Worm (Caenorhabditis elegans) whole organism, L1 larva: ENCODE results near the gene str-180.

Source experiments
- C34B4.2 ChIP-seq: sonication (generic microtip); optimal IDR thresholded peaks from 2 replicates; lab custom pipeline; 2017; ENCODE audit warnings: mild to moderate bottlenecking, missing genetic modification characterization, missing compliant biosample characterization
- Y116A8C.19 ChIP-seq: sonication (generic microtip); optimal IDR thresholded peaks from 2 replicates; lab custom pipeline; 2016; ENCODE audit warnings: missing compliant biosample characterization, missing genetic modification characterization, borderline replicate concordance
- alr-1 ChIP-seq: fragments of 200-800 bp; sonication (Bioruptor generic); optimal IDR thresholded peaks from 2 replicates; lab custom pipeline; 2018; ENCODE audit warnings: borderline replicate concordance, mild to moderate bottlenecking, missing genetic modification characterization, missing compliant biosample characterization
- blmp-1 ChIP-seq: fragments of 150-350 bp; optimal IDR thresholded peaks from 2 replicates; lab custom pipeline; 2014; ENCODE audit warnings: missing biosample characterization, missing genetic modification characterization
- ceh-82 ChIP-seq, 3 experiments: fragments of 150-350 bp in 1 of 3; sonication (generic microtip) in 2 of 3; optimal IDR thresholded peaks; 2 replicates each; lab custom pipeline; 2014 to 2017; ENCODE audit warnings: missing biosample characterization in 3 of 3, missing genetic modification characterization in 3 of 3
- dsc-1 ChIP-seq: sonication (generic microtip); optimal IDR thresholded peaks from 2 replicates; lab custom pipeline; 2016; ENCODE audit warnings: mild to moderate bottlenecking, missing genetic modification characterization, missing compliant biosample characterization
- efl-1 ChIP-seq, 4 experiments: fragments of 150-350 bp; optimal IDR thresholded peaks in 3 of 4; peaks in 1 of 4; 1 replicate in 1 of 4; 2 replicates in 3 of 4; lab custom pipeline; 2014; ENCODE audit warnings: missing biosample characterization in 2 of 4, missing genetic modification characterization in 2 of 4, missing genetic modification reagents in 2 of 4
- efl-3 ChIP-seq: fragments of 200-800 bp; sonication (Bioruptor generic); optimal IDR thresholded peaks from 2 replicates; lab custom pipeline; 2018; ENCODE audit warnings: mild to moderate bottlenecking, missing genetic modification characterization, missing compliant biosample characterization
- egl-27 ChIP-seq, 2 experiments: fragments of 150-350 bp in 1 of 2; sonication (generic microtip); optimal IDR thresholded peaks; 3 replicates each; lab custom pipeline; 2017 to 2018; ENCODE audit warnings: missing biosample characterization in 2 of 2, missing genetic modification characterization in 2 of 2, missing genetic modification reagents in 2 of 2
- elt-2 ChIP-seq: sonication (generic microtip); optimal IDR thresholded peaks from 2 replicates; lab custom pipeline; 2016; ENCODE audit warnings: missing genetic modification characterization, mild to moderate bottlenecking, inconsistent platforms, missing compliant biosample characterization, missing genetic modification reagents
- fkh-10 ChIP-seq: sonication (generic microtip); optimal IDR thresholded peaks from 2 replicates; lab custom pipeline; 2017; ENCODE audit warnings: missing biosample characterization, missing genetic modification reagents, missing genetic modification characterization
- fkh-4 ChIP-seq: sonication (generic microtip); optimal IDR thresholded peaks from 2 replicates; lab custom pipeline; 2016; ENCODE audit warnings: missing compliant biosample characterization, missing genetic modification characterization, borderline replicate concordance
- fkh-8 ChIP-seq: sonication (generic microtip); optimal IDR thresholded peaks from 2 replicates; lab custom pipeline; 2016; ENCODE audit warnings: mild to moderate bottlenecking, missing genetic modification characterization, missing compliant biosample characterization
- fos-1 ChIP-seq: fragments of 150-350 bp; optimal IDR thresholded peaks from 2 replicates; lab custom pipeline; 2014; ENCODE audit warnings: missing biosample characterization, missing genetic modification characterization
- lin-14 ChIP-seq: fragments of 200-800 bp; sonication (Bioruptor generic); optimal IDR thresholded peaks from 2 replicates; lab custom pipeline; 2018; ENCODE audit warnings: mild to moderate bottlenecking, missing genetic modification characterization, moderate library complexity, missing compliant biosample characterization
- lin-35 ChIP-seq, 2 experiments: fragments of 150-350 bp; optimal IDR thresholded peaks; 2 replicates each; lab custom pipeline; 2014; ENCODE audit warnings: missing biosample characterization in 2 of 2, missing genetic modification characterization in 2 of 2, missing genetic modification reagents in 2 of 2
- lin-39 ChIP-seq: fragments of 150-350 bp; optimal IDR thresholded peaks from 2 replicates; lab custom pipeline; 2014; ENCODE audit warnings: missing biosample characterization, missing genetic modification reagents, missing genetic modification characterization
- lir-3 ChIP-seq: sonication (generic microtip); optimal IDR thresholded peaks from 2 replicates; lab custom pipeline; 2016; ENCODE audit warnings: mild to moderate bottlenecking, missing genetic modification characterization, moderate library complexity, missing compliant biosample characterization; ENCODE audit not compliant: poor library complexity
- lsy-2 ChIP-seq, 2 experiments: fragments of 150-350 bp; optimal IDR thresholded peaks; 2 replicates each; lab custom pipeline; 2014; ENCODE audit warnings: missing biosample characterization in 2 of 2, missing genetic modification characterization in 2 of 2
- mab-9 ChIP-seq: fragments of 200-800 bp; sonication (Bioruptor generic); IDR thresholded peaks from 2 replicates; pipeline ENCODE4 v1.3.6; 2022; ENCODE audit warnings: missing genetic modification reagents, missing genetic modification characterization, missing compliant biosample characterization
- mdl-1 ChIP-seq, 2 experiments: fragments of 150-350 bp; optimal IDR thresholded peaks; 2 replicates each; lab custom pipeline; 2014 to 2017; ENCODE audit warnings: missing biosample characterization in 2 of 2, missing genetic modification characterization in 2 of 2, inconsistent platforms in 1 of 2
- mef-2 ChIP-seq: fragments of 150-350 bp; optimal IDR thresholded peaks from 2 replicates; lab custom pipeline; 2014; ENCODE audit warnings: missing biosample characterization, missing genetic modification characterization
- mep-1 ChIP-seq: fragments of 150-350 bp; optimal IDR thresholded peaks from 2 replicates; lab custom pipeline; 2014; ENCODE audit warnings: missing biosample characterization, missing genetic modification characterization
- nhr-11 ChIP-seq: fragments of 150-350 bp; optimal IDR thresholded peaks from 2 replicates; lab custom pipeline; 2014; ENCODE audit warnings: missing biosample characterization, missing genetic modification characterization
- nhr-19 ChIP-seq: fragments of 200-800 bp; sonication (Bioruptor generic); conservative IDR thresholded peaks from 2 replicates; pipeline ENCODE4 v1.3.6; 2022; ENCODE audit warnings: missing genetic modification characterization, missing compliant biosample characterization
- nhr-20 ChIP-seq: sonication (generic microtip); optimal IDR thresholded peaks from 2 replicates; lab custom pipeline; 2016; ENCODE audit warnings: mild to moderate bottlenecking, missing genetic modification characterization, missing compliant biosample characterization
- nhr-237 ChIP-seq: fragments of 150-350 bp; optimal IDR thresholded peaks from 2 replicates; lab custom pipeline; 2014; ENCODE audit warnings: missing biosample characterization, missing genetic modification characterization
- nhr-28 ChIP-seq: fragments of 150-350 bp; optimal IDR thresholded peaks from 2 replicates; lab custom pipeline; 2014; ENCODE audit warnings: missing biosample characterization, missing genetic modification characterization
- nhr-47 ChIP-seq: sonication (generic microtip); optimal IDR thresholded peaks from 2 replicates; lab custom pipeline; 2016; ENCODE audit warnings: mild to moderate bottlenecking, missing genetic modification characterization, moderate library complexity, missing compliant biosample characterization
- nhr-71 ChIP-seq: sonication (generic microtip); optimal IDR thresholded peaks from 2 replicates; lab custom pipeline; 2016; ENCODE audit warnings: mild to moderate bottlenecking, missing genetic modification characterization, moderate library complexity, missing compliant biosample characterization
- nhr-76 ChIP-seq: sonication (generic microtip); optimal IDR thresholded peaks from 2 replicates; lab custom pipeline; 2017; ENCODE audit warnings: missing biosample characterization, missing genetic modification characterization
- nhr-77 ChIP-seq: fragments of 150-350 bp; optimal IDR thresholded peaks from 2 replicates; lab custom pipeline; 2014; ENCODE audit warnings: missing biosample characterization, missing genetic modification characterization
- nhr-85 ChIP-seq: sonication (generic microtip); peaks from one replicate; lab custom pipeline; 2016; ENCODE audit warnings: missing genetic modification characterization, inconsistent platforms, missing compliant biosample characterization
- nhr-90 ChIP-seq: sonication (generic microtip); optimal IDR thresholded peaks from 2 replicates; lab custom pipeline; 2016; ENCODE audit warnings: mild to moderate bottlenecking, missing genetic modification characterization, missing compliant biosample characterization; ENCODE audit not compliant: poor library complexity
- pax-3 ChIP-seq: fragments of 200-800 bp; sonication (Bioruptor generic); optimal IDR thresholded peaks from 2 replicates; lab custom pipeline; 2018; ENCODE audit warnings: mild to moderate bottlenecking, missing genetic modification characterization, moderate library complexity, missing compliant biosample characterization
- pqm-1 ChIP-seq: sonication (generic microtip); optimal IDR thresholded peaks from 3 replicates; lab custom pipeline; 2017; ENCODE audit warnings: missing biosample characterization, missing genetic modification characterization
- rnt-1 ChIP-seq: sonication (generic microtip); optimal IDR thresholded peaks from 2 replicates; lab custom pipeline; 2016; ENCODE audit warnings: mild to moderate bottlenecking, missing genetic modification characterization, moderate library complexity, missing compliant biosample characterization
- skn-1 ChIP-seq: fragments of 150-350 bp; optimal IDR thresholded peaks from 2 replicates; lab custom pipeline; 2014; ENCODE audit warnings: missing biosample characterization, missing genetic modification characterization
- sptf-1 ChIP-seq: fragments of 150-350 bp; optimal IDR thresholded peaks from 2 replicates; lab custom pipeline; 2014; ENCODE audit warnings: missing biosample characterization, missing genetic modification characterization
- swsn-7 ChIP-seq: sonication (generic microtip); optimal IDR thresholded peaks from 2 replicates; lab custom pipeline; 2016; ENCODE audit warnings: missing genetic modification characterization, missing compliant biosample characterization
- tbx-2 ChIP-seq: sonication (generic microtip); optimal IDR thresholded peaks from 2 replicates; lab custom pipeline; 2016; ENCODE audit warnings: missing genetic modification characterization, missing compliant biosample characterization
- unc-130 ChIP-seq: fragments of 150-350 bp; optimal IDR thresholded peaks from 2 replicates; lab custom pipeline; 2017; ENCODE audit warnings: missing biosample characterization, missing genetic modification characterization, inconsistent platforms
- unc-86 ChIP-seq: sonication (generic microtip); optimal IDR thresholded peaks from 2 replicates; lab custom pipeline; 2016; ENCODE audit warnings: missing genetic modification characterization, missing compliant biosample characterization
- vab-15 ChIP-seq: sonication (generic microtip); optimal IDR thresholded peaks from 2 replicates; lab custom pipeline; 2017; ENCODE audit warnings: missing genotype, mild to moderate bottlenecking, missing genetic modification characterization, missing compliant biosample characterization
- zag-1 ChIP-seq: fragments of 150-350 bp; optimal IDR thresholded peaks from 2 replicates; lab custom pipeline; 2014; ENCODE audit warnings: missing biosample characterization, missing genetic modification characterization
- zip-4 ChIP-seq: fragments of 200-800 bp; sonication (Bioruptor generic); optimal IDR thresholded peaks from 2 replicates; lab custom pipeline; 2018; ENCODE audit warnings: mild to moderate bottlenecking, missing genetic modification characterization, moderate library complexity, missing compliant biosample characterization
- ztf-4 ChIP-seq: fragments of 150-350 bp; optimal IDR thresholded peaks from 2 replicates; lab custom pipeline; 2014; ENCODE audit warnings: missing biosample characterization, missing genetic modification characterization

str-180 gene

DNA sequence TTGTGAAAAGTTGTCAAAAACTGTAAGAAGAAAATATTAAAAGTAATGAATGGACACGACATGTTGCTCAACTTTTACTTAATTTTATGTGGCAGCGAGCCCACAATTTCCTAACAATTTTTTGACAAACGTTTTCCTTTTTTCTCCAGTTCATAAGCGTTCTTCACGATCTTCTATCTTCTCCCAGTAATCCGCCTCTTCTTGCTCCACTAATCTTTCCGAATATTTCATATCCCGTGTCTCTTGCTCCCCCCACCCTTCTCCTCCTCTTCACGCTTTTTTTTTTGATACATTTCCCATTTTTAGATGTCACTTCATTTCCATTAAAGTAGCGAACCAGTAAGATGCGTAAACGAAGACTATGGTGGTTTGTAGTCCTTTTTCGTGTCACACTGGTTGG, 35.7 kb downstream of the str-180 start, which contains the start of gene scd-2:
scd-2 (plus strand) TSS at position 301 of the 400 bp plus-strand sequence.
- no peak for TF ChIP-seq lin-39 (tag; lab: Kevin White, UChicago)
- no peak for TF ChIP-seq nhr-11 (tag; lab: Kevin White, UChicago)
- no peak for TF ChIP-seq nhr-28 (tag; lab: Kevin White, UChicago)
- no peak for TF ChIP-seq dsc-1 (tag; lab: Kevin White, UChicago)
- TF ChIP-seq fos-1 (tag; lab: Kevin White, UChicago): no peak
- no peak for TF ChIP-seq ztf-4 (tag; lab: Kevin White, UChicago)
- TF ChIP-seq efl-1 (optimal IDR thresholded peaks at IDR 0.05; lab: Kevin White, UChicago): no peak
- no peak for TF ChIP-seq efl-1 (GFP tag; optimal IDR thresholded peaks at IDR 0.05 in 1 of 2; lab: Kevin White, UChicago)
- TF ChIP-seq elt-2: no peak
- TF ChIP-seq nhr-47: no peak
- no peak for TF ChIP-seq pax-3 (tag; lab: Kevin White, UChicago)
- TF ChIP-seq sptf-1: no peak
- TF ChIP-seq nhr-76 (tag; lab: Kevin White, UChicago): no peak
- no peak for TF ChIP-seq nhr-71 (tag; lab: Kevin White, UChicago)
- no peak for TF ChIP-seq efl-3
- no peak for TF ChIP-seq fkh-4 (tag; lab: Kevin White, UChicago)
- TF ChIP-seq mdl-1 (tag; optimal IDR thresholded peaks at IDR 0.05; lab: Kevin White, UChicago): no peak
- TF ChIP-seq nhr-90 (tag; lab: Kevin White, UChicago): no peak

ce11 chrV:6631866-6632265, 36.8 kb downstream of the str-180 start:
- peak; percentile 34 for TF ChIP-seq lin-14 (GFP tag; lab: Kevin White, UChicago)
- TF ChIP-seq alr-1 (tag; lab: Kevin White, UChicago): no peak
- TF ChIP-seq unc-86: peak; percentile 2
- no peak for TF ChIP-seq vab-15 (tag; lab: Kevin White, UChicago)
- peak in 1 of 2 experiments; percentile 2 for TF ChIP-seq lsy-2 (tag; optimal IDR thresholded peaks at IDR 0.05; lab: Kevin White, UChicago)
- no peak for TF ChIP-seq skn-1
- TF ChIP-seq ceh-82 (tag; optimal IDR thresholded peaks at IDR 0.05; lab: Kevin White, UChicago): peak in 1 of 3 experiments; percentile 24
- TF ChIP-seq tbx-2 (tag; lab: Kevin White, UChicago): no peak
- no peak for TF ChIP-seq fkh-10 (GFP tag; lab: Kevin White, UChicago)
- peak; percentile 35 for TF ChIP-seq dsc-1 (tag; lab: Kevin White, UChicago)
- TF ChIP-seq fkh-8 (tag; lab: Kevin White, UChicago): peak; percentile 67
- no peak for TF ChIP-seq mef-2 (tag; lab: Kevin White, UChicago)

ce11 chrV:6630769-6631168, 37.9 kb downstream of the str-180 start:
- peak; percentile 10 for TF ChIP-seq mep-1 (tag; lab: Kevin White, UChicago)
- TF ChIP-seq rnt-1 (tag; lab: Kevin White, UChicago): no peak
- TF ChIP-seq Y116A8C.19 (tag; lab: Kevin White, UChicago): no peak
- TF ChIP-seq unc-130 (tag; lab: Kevin White, UChicago): no peak
- peak; percentile 52 for TF ChIP-seq swsn-7 (tag; lab: Kevin White, UChicago)
- TF ChIP-seq nhr-47: peak; percentile 83
- no peak for TF ChIP-seq pqm-1
- TF ChIP-seq nhr-85 (tag; lab: Kevin White, UChicago): no peak
- no peak for TF ChIP-seq blmp-1 (tag; lab: Kevin White, UChicago)
- TF ChIP-seq nhr-71 (tag; lab: Kevin White, UChicago): peak; percentile 88
- peak in 1 of 2 experiments; percentile 14 for TF ChIP-seq lsy-2 (tag; optimal IDR thresholded peaks at IDR 0.05; lab: Kevin White, UChicago)
- peak; percentile 88 for TF ChIP-seq dsc-1 (tag; lab: Kevin White, UChicago)
- no peak for TF ChIP-seq elt-2
- TF ChIP-seq efl-3: no peak
- TF ChIP-seq nhr-237 (tag; lab: Kevin White, UChicago): no peak
- TF ChIP-seq lin-35 (GFP tag; optimal IDR thresholded peaks at IDR 0.05; lab: Kevin White, UChicago): no peak
- peak; percentile 14 for TF ChIP-seq fkh-4 (tag; lab: Kevin White, UChicago)
- TF ChIP-seq zip-4: no peak
- TF ChIP-seq egl-27 (tag; optimal IDR thresholded peaks at IDR 0.05; lab: Kevin White, UChicago): no peak
- TF ChIP-seq lir-3 (tag; lab: Kevin White, UChicago): no peak
- peak; percentile 18 for TF ChIP-seq fos-1 (tag; lab: Kevin White, UChicago)
- 0 out of 2 replicates have a peak, but pooled peaks have one; percentile 22 for TF ChIP-seq mab-9 (GFP tag; lab: Robert Waterston, UW)
- 0 out of 2 replicates have a peak, but pooled peaks have one; percentile 12 for TF ChIP-seq nhr-19 (GFP tag; lab: Robert Waterston, UW)
- no peak for TF ChIP-seq nhr-77 (tag; lab: Kevin White, UChicago)
- no peak for TF ChIP-seq C34B4.2 (tag; lab: Kevin White, UChicago)
- TF ChIP-seq nhr-20 (tag; lab: Kevin White, UChicago): peak; percentile 61
- TF ChIP-seq fkh-8 (tag; lab: Kevin White, UChicago): peak; percentile 97
- TF ChIP-seq nhr-11 (tag; lab: Kevin White, UChicago): peak; percentile 55
- TF ChIP-seq zag-1 (tag; lab: Kevin White, UChicago): no peak
